Worm (Caenorhabditis elegans): Measurements from ENCODE around the gene Y45G12B.3.
A peak's percentile ranks its signal among the peaks of the same experiment; 100 is the strongest.

- TF ChIP-seq him-1 (tag; optimal IDR thresholded peaks at IDR 0.05) (no peak), dao-5 (tag; optimal IDR thresholded peaks at IDR 0.05) (no peak), W03F9.2 (tag; optimal IDR thresholded peaks at IDR 0.05) (peak; percentile 43)
These were observed 1.7 kb downstream of the Y45G12B.3 start, which contains the start of gene Y45G12B.2 for ce11 chrV:2694389-2694788.
